Worm (Caenorhabditis elegans): ENCODE data around the gene npr-25.

DNA sequence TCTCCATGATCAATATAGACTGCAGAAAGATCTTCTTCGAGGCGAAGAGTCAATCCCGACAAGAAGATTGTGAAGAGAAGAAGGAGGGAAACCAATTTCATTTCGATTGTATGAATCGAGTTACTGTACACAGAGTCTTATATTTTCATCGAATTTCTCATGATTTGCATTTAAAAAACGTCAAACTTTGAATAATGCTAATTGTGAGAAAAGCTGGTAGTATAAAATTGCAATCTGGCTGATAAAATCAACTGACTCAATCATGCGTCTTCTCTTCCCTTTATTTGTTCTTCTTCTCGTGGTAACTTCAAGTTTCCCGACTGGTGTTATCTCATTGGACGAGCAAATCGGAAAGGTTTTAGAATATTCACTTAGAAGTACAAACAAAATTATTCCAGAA lies 37.6 kb upstream of the npr-25 start, which contains the start of the genes K03B8.11 and K03B8.14:
- no peak for TF ChIP-seq unc-62 (GFP tag; optimal IDR thresholded peaks at IDR 0.05)
- TF ChIP-seq nhr-27 (tag; optimal IDR thresholded peaks at IDR 0.05): no peak
- TF ChIP-seq pha-4 (tag; optimal IDR thresholded peaks at IDR 0.05): no peak
- TF ChIP-seq akir-1 (GFP tag; optimal IDR thresholded peaks at IDR 0.05): no peak
- TF ChIP-seq ceh-40 (GFP tag; IDR thresholded peaks at IDR 0.05): no peak
- no peak for TF ChIP-seq ceh-27 (GFP tag; optimal IDR thresholded peaks at IDR 0.05)

Measured in whole organism, young adult.